Fruit fly (Drosophila melanogaster) whole organism, embryonic: ENCODE results near the gene CG43925.

Source experiments
- BEAF-32 ChIP-seq: fragments of 200-800 bp; sonication (Bioruptor generic); optimal IDR thresholded peaks from 3 replicates; lab custom pipeline; 2017; ENCODE audit warnings: missing biosample characterization, missing genetic modification characterization, mild to moderate bottlenecking, moderate library complexity, missing genetic modification reagents
- CG2116 ChIP-seq: fragments of 200-800 bp; sonication (Bioruptor generic); optimal IDR thresholded peaks from 3 replicates; lab custom pipeline; 2018; ENCODE audit warnings: missing biosample characterization, mild to moderate bottlenecking, missing genetic modification characterization
- CG7372 ChIP-seq: fragments of 200-800 bp; sonication (Bioruptor generic); IDR thresholded peaks from 2 replicates; pipeline ENCODE4 v1.3.6; 2022; ENCODE audit warnings: missing biosample characterization, missing genetic modification characterization
- D ChIP-seq, 2 experiments: fragments of 200-800 bp in 1 of 2; fragments of >200 bp in 1 of 2; sonication (Bioruptor generic) in 1 of 2; optimal IDR thresholded peaks; 2 replicates in 1 of 2; 3 replicates in 1 of 2; lab custom pipeline; 2017; ENCODE audit warnings: mild to moderate bottlenecking in 1 of 2, missing biosample characterization in 1 of 2, missing genetic modification characterization in 1 of 2, missing genetic modification reagents in 1 of 2
- MTF-1 ChIP-seq: fragments of 200-800 bp; sonication (Bioruptor generic); optimal IDR thresholded peaks from 2 replicates; lab custom pipeline; 2018; ENCODE audit warnings: missing biosample characterization, mild to moderate bottlenecking, missing genetic modification characterization, borderline replicate concordance
- jigr1 ChIP-seq: fragments of 200-800 bp; sonication (Bioruptor generic); IDR thresholded peaks from 3 replicates; pipeline ENCODE4 v1.3.6; 2022; ENCODE audit warnings: missing biosample characterization, missing genetic modification characterization
- pnt ChIP-seq: fragments of 200-800 bp; sonication (Bioruptor generic); optimal IDR thresholded peaks from 3 replicates; lab custom pipeline; 2016; ENCODE audit warnings: missing biosample characterization, missing genetic modification characterization

dm6 chr2L:13215010-13215409 is 38.8 kb downstream of the CG43925 start, which contains the start of gene kek4:
- no peak for TF ChIP-seq pnt (GFP tag; lab: Kevin White, UChicago)
- no peak for TF ChIP-seq BEAF-32
- TF ChIP-seq MTF-1 (GFP tag; lab: Kevin White, UChicago), result no peak
- no peak for TF ChIP-seq CG2116 (GFP tag; lab: Kevin White, UChicago)
- TF ChIP-seq jigr1 (GFP tag; lab: Robert Waterston, UW), result no peak
- no peak for TF ChIP-seq D (optimal IDR thresholded peaks at IDR 0.05; lab: Kevin White, UChicago)
- no peak for TF ChIP-seq D (GFP tag; optimal IDR thresholded peaks at IDR 0.05; lab: Kevin White, UChicago)
- TF ChIP-seq CG7372 (GFP tag; lab: Robert Waterston, UW), result no peak
